Fruit fly (Drosophila melanogaster): ENCODE data around the gene Fer3HCH.

- TF ChIP-seq Hr78 (GFP tag; optimal IDR thresholded peaks at IDR 0.05) (no peak), pan (optimal IDR thresholded peaks at IDR 0.05) (no peak), brk (GFP tag; optimal IDR thresholded peaks at IDR 0.05) (no peak), Myc (optimal IDR thresholded peaks at IDR 0.05) (no peak), Mio (GFP tag; optimal IDR thresholded peaks at IDR 0.05) (no peak), Dif (GFP tag; optimal IDR thresholded peaks at IDR 0.05; ENCODE audit: partially characterized antibody) (no peak), tai (GFP tag; optimal IDR thresholded peaks at IDR 0.05) (no peak), foxo (GFP tag; optimal IDR thresholded peaks at IDR 0.05) (no peak), fru (GFP tag; optimal IDR thresholded peaks at IDR 0.05) (no peak), Abd-B (GFP tag; optimal IDR thresholded peaks at IDR 0.05) (no peak)
Observed at dm6 chrX:13116438-13117243, 8.6 kb upstream of the Fer3HCH start.

Data from whole organism, wandering third instar larva.